Fruit fly (Drosophila melanogaster) Kc167 (cell line): Measurements from ENCODE around the gene atl.

ENCODE experiments used
- Myc ChIP-seq: fragments of >200 bp; optimal IDR thresholded peaks from 2 replicates; lab custom pipeline; 2017; ENCODE audit warnings: missing external identifiers
- Sin3A ChIP-seq: fragments of >200 bp; optimal IDR thresholded peaks from 2 replicates; lab custom pipeline; 2018; ENCODE audit warnings: missing external identifiers
- h ChIP-seq: fragments of >200 bp; optimal IDR thresholded peaks from 3 replicates; lab custom pipeline; 2018; ENCODE audit warnings: missing external identifiers
- insv ChIP-seq: fragments of >200 bp; optimal IDR thresholded peaks from 3 replicates; lab custom pipeline; 2018; ENCODE audit warnings: missing external identifiers
- psq ChIP-seq: fragments of >200 bp; optimal IDR thresholded peaks from 2 replicates; lab custom pipeline; 2017; ENCODE audit warnings: missing external identifiers
- ttk ChIP-seq: sonication (Bioruptor generic); optimal IDR thresholded peaks from 2 replicates; lab custom pipeline; 2017; ENCODE audit warnings: missing external identifiers

Gene atl

dm6 chr3R:24614707-24615022 lies 10.8 kb upstream of the atl start:
- TF ChIP-seq Sin3A (lab: Kevin White, UChicago) (no peak), psq (lab: Kevin White, UChicago) (no peak), insv (lab: Kevin White, UChicago) (no peak), ttk (no peak), h (lab: Kevin White, UChicago) (no peak), Myc (lab: Kevin White, UChicago) (no peak)

dm6 chr3R:24620569-24620968 lies 4.9 kb upstream of the atl start:
- TF ChIP-seq h (lab: Kevin White, UChicago) (no peak), Sin3A (lab: Kevin White, UChicago) (no peak), insv (lab: Kevin White, UChicago) (no peak), Myc (lab: Kevin White, UChicago) (no peak), ttk (no peak), psq (lab: Kevin White, UChicago) (no peak)

dm6 chr3R:24626003-24626486 lies 574 bp downstream of the atl start:
- no peak for TF ChIP-seq h (lab: Kevin White, UChicago)
- TF ChIP-seq insv (lab: Kevin White, UChicago): no peak
- TF ChIP-seq psq (lab: Kevin White, UChicago): no peak
- no peak for TF ChIP-seq ttk
- no peak for TF ChIP-seq Sin3A (lab: Kevin White, UChicago)
- TF ChIP-seq Myc (lab: Kevin White, UChicago): no peak

dm6 chr3R:24626667-24627066 lies 1.2 kb downstream of the atl start:
- TF ChIP-seq insv (lab: Kevin White, UChicago): no peak

- TF ChIP-seq insv (lab: Kevin White, UChicago) (no peak), ttk (no peak), psq (lab: Kevin White, UChicago) (no peak), h (lab: Kevin White, UChicago) (no peak), Sin3A (lab: Kevin White, UChicago) (no peak), Myc (lab: Kevin White, UChicago) (no peak)
These were observed 4.7 kb downstream of the atl start, which contains the start of gene Wsck for dm6 chr3R:24629877-24630808. Wsck (minus strand) TSS chr3R:24630075.

- TF ChIP-seq ttk (no peak), Sin3A (lab: Kevin White, UChicago) (no peak), Myc (lab: Kevin White, UChicago) (no peak), psq (lab: Kevin White, UChicago) (no peak), h (lab: Kevin White, UChicago) (no peak)
These were observed 8.8 kb downstream of the atl start for dm6 chr3R:24634312-24634711.

dm6 chr3R:24634957-24635356 lies 9.5 kb downstream of the atl start, which contains the start of gene MtnF:
MtnF (minus strand) TSS chr3R:24635165.
- TF ChIP-seq Myc (lab: Kevin White, UChicago) (no peak), h (lab: Kevin White, UChicago) (no peak), Sin3A (lab: Kevin White, UChicago) (no peak), insv (lab: Kevin White, UChicago) (no peak), psq (lab: Kevin White, UChicago) (no peak), ttk (no peak)

- no peak for TF ChIP-seq h (lab: Kevin White, UChicago)
- TF ChIP-seq psq (lab: Kevin White, UChicago): peak; percentile 30
- TF ChIP-seq Sin3A (lab: Kevin White, UChicago): no peak
- no peak for TF ChIP-seq ttk
- TF ChIP-seq Myc (lab: Kevin White, UChicago): no peak
- no peak for TF ChIP-seq insv (lab: Kevin White, UChicago)
These were observed 24.5 kb downstream of the atl start, which contains the start of the genes puf and ash2 for dm6 chr3R:24649923-24650322. puf (minus strand) TSS chr3R:24650043. ash2 (plus strand) TSS chr3R:24650125.

dm6 chr3R:24651044-24651459 lies 25.6 kb downstream of the atl start:
- TF ChIP-seq psq (lab: Kevin White, UChicago): peak; percentile 45
- TF ChIP-seq ttk: no peak

- no peak for TF ChIP-seq ttk
- no peak for TF ChIP-seq psq (lab: Kevin White, UChicago)
- TF ChIP-seq h (lab: Kevin White, UChicago): no peak
- no peak for TF ChIP-seq Myc (lab: Kevin White, UChicago)
- TF ChIP-seq insv (lab: Kevin White, UChicago): no peak
- TF ChIP-seq Sin3A (lab: Kevin White, UChicago): no peak
These were observed 29.4 kb downstream of the atl start, which contains the start of the genes CG31125 and CG6695 for dm6 chr3R:24654770-24655322. CG31125 (minus strand) TSS chr3R:24654820. CG6695 (plus strand) TSS chr3R:24655160.

dm6 chr3R:24659173-24659846 lies 33.8 kb downstream of the atl start, which contains the start of gene CG31126:
CG31126 (plus strand) TSS chr3R:24659621.
- TF ChIP-seq insv (lab: Kevin White, UChicago) (no peak), ttk (no peak), h (lab: Kevin White, UChicago) (no peak), Myc (lab: Kevin White, UChicago) (no peak), Sin3A (lab: Kevin White, UChicago) (no peak), psq (lab: Kevin White, UChicago) (no peak)
